Worm (Caenorhabditis elegans): Measurements from ENCODE around the gene C13B9.2.

The C13B9.2 gene

ce11 chrIII:6619952-6620351 lies at the start of gene C13B9.2:
Gene C13B9.2 (plus strand): TSS chrIII:6620252.
- TF ChIP-seq ets-4 (GFP tag; optimal IDR thresholded peaks at IDR 0.05) (no peak), fkh-3 (tag; optimal IDR thresholded peaks at IDR 0.05) (no peak), egl-44 (GFP tag; IDR thresholded peaks at IDR 0.05) (no peak), ztf-22 (GFP tag; optimal IDR thresholded peaks at IDR 0.05) (no peak), xnd-1 (tag; optimal IDR thresholded peaks at IDR 0.05) (no peak), T07F8.4 (tag; optimal IDR thresholded peaks at IDR 0.05) (no peak), lsy-27 (tag; optimal IDR thresholded peaks at IDR 0.05; ENCODE audit: borderline replicate concordance, insufficient read depth) (no peak), ztf-18 (tag; optimal IDR thresholded peaks at IDR 0.05) (no peak)

- TF ChIP-seq rcor-1 (GFP tag; IDR thresholded peaks at IDR 0.05): no peak
- no peak for TF ChIP-seq ztf-3 (GFP tag; optimal IDR thresholded peaks at IDR 0.05)
- no peak for TF ChIP-seq B0336.3 (GFP tag; IDR thresholded peaks at IDR 0.05)
- no peak for TF ChIP-seq B0035.1 (tag; optimal IDR thresholded peaks at IDR 0.05)
- TF ChIP-seq cebp-2 (GFP tag; IDR thresholded peaks at IDR 0.05): no peak
Measured at ce11 chrIII:6577159-6577558, 42.9 kb upstream of the C13B9.2 start.

DNA sequence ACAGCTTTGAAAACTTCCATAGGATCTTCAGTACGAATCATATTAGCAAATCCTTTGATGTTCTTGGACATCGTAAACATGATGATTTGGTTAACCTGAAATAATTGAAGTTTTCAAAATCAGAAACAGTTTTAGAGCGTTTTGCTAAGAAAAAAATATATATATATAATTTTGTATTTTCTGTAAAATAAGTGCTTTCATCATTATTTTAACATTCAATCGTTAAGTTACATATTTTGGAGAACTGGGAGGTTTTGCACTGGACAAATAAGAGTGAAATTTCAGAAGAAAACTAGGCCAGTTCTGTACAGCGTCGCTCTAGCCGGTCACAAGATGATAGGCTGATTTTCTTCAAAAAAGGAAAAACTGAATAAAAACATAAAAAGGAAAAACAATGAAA lies 41.5 kb upstream of the C13B9.2 start, which contains the start of gene F27B3.6:
F27B3.6 (minus strand) TSS at position 101 of the 400 bp plus-strand sequence.
- TF ChIP-seq zfh-2 (GFP tag; conservative IDR thresholded peaks at IDR 0.05) (no peak), K12H6.12 (tag; optimal IDR thresholded peaks at IDR 0.05) (no peak), pha-4 (tag; optimal IDR thresholded peaks at IDR 0.05) (no peak), hmg-1.2 (GFP tag; IDR thresholded peaks at IDR 0.05) (no peak), F10E7.11 (tag; optimal IDR thresholded peaks at IDR 0.05) (no peak), sdz-38 (tag; optimal IDR thresholded peaks at IDR 0.05) (no peak), ceh-100 (GFP tag; IDR thresholded peaks at IDR 0.05) (no peak), attf-5 (GFP tag; optimal IDR thresholded peaks at IDR 0.05) (no peak), F23B12.7 (tag; optimal IDR thresholded peaks at IDR 0.05; ENCODE audit: insufficient read depth) (no peak), hmg-20 (GFP tag; IDR thresholded peaks at IDR 0.05) (no peak), snpc-1.1 (tag; optimal IDR thresholded peaks at IDR 0.05; ENCODE audit: insufficient read depth) (no peak), pbrm-1 (GFP tag; IDR thresholded peaks at IDR 0.05) (no peak), F22D6.2 (tag; optimal IDR thresholded peaks at IDR 0.05) (no peak), ceh-58 (GFP tag; IDR thresholded peaks at IDR 0.05) (no peak), efl-1 (GFP tag; optimal IDR thresholded peaks at IDR 0.05) (no peak), athp-1 (tag; optimal IDR thresholded peaks at IDR 0.05) (no peak), somi-1 (GFP tag; optimal IDR thresholded peaks at IDR 0.05) (no peak)

DNA sequence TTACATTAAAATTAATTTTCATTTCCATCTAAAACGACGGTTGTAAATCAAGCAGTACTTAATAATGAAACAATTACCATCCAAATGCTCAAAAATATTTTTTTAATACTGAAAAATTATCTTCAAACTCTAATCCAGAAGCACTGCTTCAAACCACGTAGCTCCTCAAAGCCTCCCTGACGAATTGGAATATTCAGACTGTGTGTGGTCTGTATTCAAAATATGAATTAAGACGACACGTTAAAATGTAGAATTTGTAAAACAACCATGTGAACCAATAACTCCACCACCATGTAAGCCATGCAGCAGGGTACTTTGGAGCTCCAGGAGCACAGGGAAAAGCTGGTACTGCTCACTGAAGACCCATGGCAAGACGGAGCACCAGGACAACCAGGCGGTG lies 40.7 kb upstream of the C13B9.2 start, which contains the start of gene F27B3.8:
F27B3.8 (plus strand) TSS at position 301 of the 400 bp plus-strand sequence.
- TF ChIP-seq madf-3 (GFP tag; IDR thresholded peaks at IDR 0.05) (no peak), rcor-1 (GFP tag; IDR thresholded peaks at IDR 0.05) (no peak), F57A8.1 (GFP tag; optimal IDR thresholded peaks at IDR 0.05) (no peak), lag-1 (GFP tag; IDR thresholded peaks at IDR 0.05) (no peak), hmg-20 (GFP tag; IDR thresholded peaks at IDR 0.05) (no peak), ceh-91 (GFP tag; IDR thresholded peaks at IDR 0.05) (no peak), chd-7 (tag; optimal IDR thresholded peaks at IDR 0.05) (no peak), F55B11.4 (tag; optimal IDR thresholded peaks at IDR 0.05; ENCODE audit: borderline replicate concordance, insufficient read depth) (no peak), Y53G8AR.9 (GFP tag; conservative IDR thresholded peaks at IDR 0.05) (no peak), die-1 (tag; optimal IDR thresholded peaks at IDR 0.05) (no peak), nfyb-1 (GFP tag; IDR thresholded peaks at IDR 0.05) (no peak), cebp-2 (GFP tag; IDR thresholded peaks at IDR 0.05) (no peak), ztf-28 (GFP tag; IDR thresholded peaks at IDR 0.05) (no peak), egrh-3 (GFP tag; IDR thresholded peaks at IDR 0.05) (no peak), nhr-179 (tag; optimal IDR thresholded peaks at IDR 0.05) (no peak), let-526 (GFP tag; IDR thresholded peaks at IDR 0.05) (no peak), rec-8 (tag; optimal IDR thresholded peaks at IDR 0.05) (no peak)
